Worm (Caenorhabditis elegans) whole organism, early embryonic: ENCODE results near the gene F02H6.6.

Experiments used
- B0310.2 ChIP-seq: sonication (generic microtip); optimal IDR thresholded peaks from 2 replicates; lab custom pipeline; 2016; ENCODE audit warnings: mild to moderate bottlenecking, missing genetic modification characterization, missing compliant biosample characterization
- aly-1 ChIP-seq: sonication (generic microtip); optimal IDR thresholded peaks from 2 replicates; lab custom pipeline; 2016; ENCODE audit warnings: missing genetic modification characterization, missing compliant biosample characterization
- ama-1 ChIP-seq: fragments of 150-350 bp; optimal IDR thresholded peaks from 2 replicates; lab custom pipeline; 2014
- ceh-13 ChIP-seq: fragments of 200-800 bp; sonication (Bioruptor generic); optimal IDR thresholded peaks from 2 replicates; lab custom pipeline; 2018; ENCODE audit warnings: mild to moderate bottlenecking, missing genetic modification characterization, missing compliant biosample characterization
- ceh-36 ChIP-seq: sonication (generic microtip); optimal IDR thresholded peaks from 2 replicates; lab custom pipeline; 2016; ENCODE audit warnings: missing genetic modification characterization, inconsistent platforms, missing compliant biosample characterization
- ets-7 ChIP-seq: sonication (generic microtip); optimal IDR thresholded peaks from 2 replicates; lab custom pipeline; 2016; ENCODE audit warnings: missing genotype, missing genetic modification characterization, missing compliant biosample characterization
- flt-1 ChIP-seq: fragments of 200-800 bp; sonication (Bioruptor generic); IDR thresholded peaks from 2 replicates; pipeline ENCODE4 v1.3.6; 2022; ENCODE audit warnings: missing genetic modification characterization, missing compliant biosample characterization
- hmbx-1 ChIP-seq: sonication (generic microtip); optimal IDR thresholded peaks from 2 replicates; lab custom pipeline; 2016; ENCODE audit warnings: mild to moderate bottlenecking, missing genetic modification characterization, missing compliant biosample characterization
- hmg-4 ChIP-seq: fragments of 200-800 bp; sonication (Bioruptor generic); optimal IDR thresholded peaks from 2 replicates; lab custom pipeline; 2018; ENCODE audit warnings: mild to moderate bottlenecking, missing genetic modification characterization, missing compliant biosample characterization
- hnd-1 ChIP-seq: sonication (generic microtip); optimal IDR thresholded peaks from 2 replicates; lab custom pipeline; 2016; ENCODE audit warnings: missing genetic modification characterization, missing compliant biosample characterization
- scrt-1 ChIP-seq: fragments of 200-800 bp; sonication (Bioruptor generic); IDR thresholded peaks from 2 replicates; pipeline ENCODE4 v1.3.6; 2022; ENCODE audit warnings: missing genetic modification characterization, missing compliant biosample characterization
- sea-1 ChIP-seq: fragments of 200-800 bp; sonication (Bioruptor generic); conservative IDR thresholded peaks from 2 replicates; pipeline ENCODE4 v1.3.6; 2022; ENCODE audit warnings: missing genetic modification characterization, missing compliant biosample characterization
- tbx-11 ChIP-seq: fragments of 200-800 bp; sonication (Bioruptor generic); IDR thresholded peaks from 2 replicates; pipeline ENCODE4 v1.3.6; 2022; ENCODE audit warnings: missing genetic modification characterization, missing compliant biosample characterization
- tra-4 ChIP-seq: sonication (generic microtip); optimal IDR thresholded peaks from 2 replicates; lab custom pipeline; 2017; ENCODE audit warnings: missing genetic modification characterization, missing compliant biosample characterization

ce11 chrIV:14230799-14231198 lies at the start of gene F02H6.6:
- TF ChIP-seq ama-1 (lab: Kevin White, UChicago) (no peak), hnd-1 (tag; lab: Kevin White, UChicago) (no peak), ceh-36 (no peak), B0310.2 (no peak), sea-1 (GFP tag; lab: Robert Waterston, UW) (no peak), scrt-1 (no peak), hmbx-1 (tag; lab: Kevin White, UChicago) (no peak), aly-1 (tag; lab: Kevin White, UChicago) (no peak), flt-1 (GFP tag; lab: Robert Waterston, UW) (no peak), ets-7 (no peak), tra-4 (tag; lab: Kevin White, UChicago) (no peak), ceh-13 (GFP tag; lab: Kevin White, UChicago) (no peak), tbx-11 (GFP tag; lab: Robert Waterston, UW) (no peak), hmg-4 (no peak)
